Worm (Caenorhabditis elegans) whole organism, midembryonic: ENCODE data around the gene ugt-63.

Experiments
- T22C8.4 ChIP-seq: fragments of 200-800 bp; sonication (Bioruptor generic); IDR thresholded peaks from 2 replicates; pipeline ENCODE4 v1.3.6; 2022; ENCODE audit warnings: missing genetic modification characterization, missing compliant biosample characterization
- cog-1 ChIP-seq: sonication (generic microtip); optimal IDR thresholded peaks from 2 replicates; lab custom pipeline; 2016; ENCODE audit warnings: missing genetic modification characterization, missing compliant biosample characterization
- flt-1 ChIP-seq: fragments of 200-800 bp; sonication (Bioruptor generic); IDR thresholded peaks from 2 replicates; pipeline ENCODE4 v1.3.6; 2022; ENCODE audit warnings: missing genetic modification characterization, missing compliant biosample characterization
- klf-2 ChIP-seq: fragments of 200-800 bp; sonication (Bioruptor generic); conservative IDR thresholded peaks from 2 replicates; pipeline ENCODE4 v1.3.6; 2022; ENCODE audit warnings: missing genetic modification reagents, missing genetic modification characterization, missing compliant biosample characterization
- med-1 ChIP-seq: sonication (generic microtip); optimal IDR thresholded peaks from 2 replicates; lab custom pipeline; 2017; ENCODE audit warnings: missing genetic modification characterization, mild to moderate bottlenecking, missing compliant biosample characterization, antibody characterized with exemption, missing genetic modification reagents; ENCODE audit not compliant: insufficient read depth
- ref-1 ChIP-seq: fragments of 200-800 bp; sonication (Bioruptor generic); conservative IDR thresholded peaks from 2 replicates; pipeline ENCODE4 v1.3.6; 2022; ENCODE audit warnings: missing genetic modification reagents, missing genetic modification characterization, missing compliant biosample characterization
- tab-1 ChIP-seq: fragments of 200-800 bp; sonication (Bioruptor generic); IDR thresholded peaks from 2 replicates; pipeline ENCODE4 v1.3.6; 2022; ENCODE audit warnings: missing genetic modification characterization, missing compliant biosample characterization
- ztf-23 ChIP-seq: fragments of 200-800 bp; sonication (Bioruptor generic); IDR thresholded peaks from 2 replicates; pipeline ENCODE4 v1.3.6; 2022; ENCODE audit warnings: missing genetic modification reagents, missing genetic modification characterization, missing compliant biosample characterization
- ztf-29 ChIP-seq: fragments of 200-800 bp; sonication (Bioruptor generic); IDR thresholded peaks from 2 replicates; pipeline ENCODE4 v1.3.6; 2022; ENCODE audit warnings: missing genetic modification reagents, missing genetic modification characterization, missing compliant biosample characterization

DNA sequence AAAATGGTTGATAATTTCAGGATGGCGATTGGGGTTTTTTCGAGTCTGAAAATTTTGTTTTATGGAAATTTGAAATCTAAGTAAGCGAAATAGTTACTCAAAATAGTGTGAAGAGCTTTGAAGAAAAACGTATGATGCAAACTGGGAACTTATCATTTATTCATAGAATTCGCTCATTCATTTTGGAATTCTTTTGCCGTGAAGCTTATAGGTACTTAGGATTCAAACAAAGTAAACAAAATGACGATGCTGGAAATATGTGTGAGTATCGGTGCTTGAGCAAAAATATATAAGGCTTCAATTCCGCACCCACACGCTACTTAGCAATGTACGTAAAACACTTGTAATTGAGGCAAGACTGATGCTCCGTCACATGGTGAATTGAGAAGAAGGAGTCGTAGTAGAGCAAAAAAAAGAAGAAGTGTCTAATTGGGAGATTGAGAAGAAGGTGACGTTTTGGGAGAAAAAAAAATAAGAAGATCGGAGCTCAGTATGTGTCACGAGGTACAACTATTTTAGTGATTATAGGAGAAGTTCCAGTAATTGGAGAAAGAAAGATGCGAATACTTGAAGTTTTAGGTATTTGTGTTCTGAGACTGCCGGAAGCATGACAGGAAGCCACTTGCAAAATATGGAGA lies 21.0 kb downstream of the ugt-63 start, which contains the start of gene glb-32:
- TF ChIP-seq T22C8.4 (GFP tag; lab: Robert Waterston, UW) (no peak), ref-1 (GFP tag; lab: Robert Waterston, UW) (no peak), med-1 (no peak), tab-1 (no peak), klf-2 (no peak), ztf-23 (GFP tag; lab: Robert Waterston, UW) (no peak), ztf-29 (no peak), cog-1 (tag; lab: Kevin White, UChicago) (no peak), flt-1 (no peak)
